Worm (Caenorhabditis elegans) whole organism, young adult: ENCODE results near the gene znf-782.

Source experiments
- B0261.1 ChIP-seq: sonication (generic microtip); optimal IDR thresholded peaks from 2 replicates; lab custom pipeline; 2016; ENCODE audit warnings: mild to moderate bottlenecking, missing genetic modification characterization, moderate library complexity, missing compliant biosample characterization
- D2030.7 ChIP-seq: fragments of 200-800 bp; sonication (Bioruptor generic); IDR thresholded peaks from 2 replicates; pipeline ENCODE4 v1.3.6; 2022; ENCODE audit warnings: missing genetic modification reagents, missing genetic modification characterization, missing compliant biosample characterization
- F23B12.7 ChIP-seq: sonication (generic microtip); optimal IDR thresholded peaks from 2 replicates; lab custom pipeline; 2017; ENCODE audit warnings: missing genetic modification characterization, mild to moderate bottlenecking, missing compliant biosample characterization, antibody characterized with exemption, moderate library complexity; ENCODE audit not compliant: insufficient read depth
- F37B4.10 ChIP-seq: fragments of 200-800 bp; sonication (Bioruptor generic); IDR thresholded peaks from 2 replicates; pipeline ENCODE4 v1.3.6; 2022; ENCODE audit warnings: missing genetic modification characterization, missing compliant biosample characterization
- F49E8.2 ChIP-seq: sonication (generic microtip); optimal IDR thresholded peaks from 3 replicates; lab custom pipeline; 2017; ENCODE audit warnings: missing genetic modification characterization, mild to moderate bottlenecking, missing compliant biosample characterization, antibody characterized with exemption, moderate library complexity; ENCODE audit not compliant: insufficient read depth
- K12H6.12 ChIP-seq: fragments of 200-800 bp; sonication (Bioruptor generic); optimal IDR thresholded peaks from 2 replicates; lab custom pipeline; 2018; ENCODE audit warnings: mild to moderate bottlenecking, missing genetic modification characterization, missing compliant biosample characterization
- T07F8.4 ChIP-seq: sonication (generic microtip); optimal IDR thresholded peaks from 2 replicates; lab custom pipeline; 2016; ENCODE audit warnings: mild to moderate bottlenecking, missing genetic modification characterization, moderate library complexity, missing compliant biosample characterization
- Y95B8A.8 ChIP-seq: fragments of 200-800 bp; sonication (Bioruptor generic); IDR thresholded peaks from 2 replicates; pipeline ENCODE4 v1.3.6; 2022; ENCODE audit warnings: missing genetic modification reagents, missing genetic modification characterization, missing compliant biosample characterization
- ZK185.1 ChIP-seq: sonication (generic microtip); optimal IDR thresholded peaks from 2 replicates; lab custom pipeline; 2016; ENCODE audit warnings: mild to moderate bottlenecking, missing genetic modification characterization, missing compliant biosample characterization; ENCODE audit not compliant: poor library complexity, severe bottlenecking
- atf-7 ChIP-seq: sonication (generic microtip); optimal IDR thresholded peaks from 2 replicates; lab custom pipeline; 2017; ENCODE audit warnings: mild to moderate bottlenecking, missing genetic modification characterization, missing compliant biosample characterization
- attf-3 ChIP-seq: fragments of 200-800 bp; sonication (Bioruptor generic); conservative IDR thresholded peaks from 2 replicates; pipeline ENCODE4 v1.3.6; 2022; ENCODE audit warnings: missing genetic modification reagents, missing genetic modification characterization, missing compliant biosample characterization
- attf-5 ChIP-seq: fragments of 200-800 bp; sonication (Bioruptor generic); optimal IDR thresholded peaks from 2 replicates; lab custom pipeline; 2018; ENCODE audit warnings: mild to moderate bottlenecking, missing genetic modification characterization, missing compliant biosample characterization
- cebp-1 ChIP-seq, 2 experiments: fragments of 200-800 bp in 1 of 2; sonication (Bioruptor generic) in 1 of 2; sonication (generic microtip) in 1 of 2; IDR thresholded peaks in 1 of 2; optimal IDR thresholded peaks in 1 of 2; 2 replicates each; pipeline versions ENCODE4 v1.3.6 to Lab custom; 2017 to 2022; ENCODE audit warnings: missing compliant biosample characterization in 2 of 2, missing genetic modification characterization in 2 of 2, mild to moderate bottlenecking in 1 of 2, missing genetic modification reagents in 1 of 2, moderate library complexity in 1 of 2
- ceh-91 ChIP-seq: fragments of 200-800 bp; sonication (Bioruptor generic); IDR thresholded peaks from 2 replicates; pipeline ENCODE4 v1.3.6; 2022; ENCODE audit warnings: missing genetic modification reagents, missing genetic modification characterization, missing compliant biosample characterization
- dox-1 ChIP-seq: fragments of 200-800 bp; sonication (Bioruptor generic); IDR thresholded peaks from 2 replicates; pipeline ENCODE4 v1.3.6; 2022; ENCODE audit warnings: missing genetic modification reagents, missing genetic modification characterization, missing compliant biosample characterization
- dpl-1 ChIP-seq: fragments of 150-350 bp; optimal IDR thresholded peaks from 2 replicates; lab custom pipeline; 2014; ENCODE audit warnings: missing biosample characterization, missing genetic modification reagents, missing genetic modification characterization
- egl-18 ChIP-seq: fragments of 200-800 bp; sonication (Bioruptor generic); IDR thresholded peaks from 2 replicates; pipeline ENCODE4 v1.3.6; 2022; ENCODE audit warnings: missing genetic modification reagents, missing genetic modification characterization, missing compliant biosample characterization
- egrh-3 ChIP-seq: fragments of 200-800 bp; sonication (Bioruptor generic); IDR thresholded peaks from 2 replicates; pipeline ENCODE4 v1.3.6; 2022; ENCODE audit warnings: missing genetic modification reagents, missing genetic modification characterization, missing compliant biosample characterization
- hlh-12 ChIP-seq: sonication (generic microtip); optimal IDR thresholded peaks from 2 replicates; lab custom pipeline; 2016; ENCODE audit warnings: missing genetic modification characterization, missing compliant biosample characterization
- hmg-20 ChIP-seq: fragments of 200-800 bp; sonication (Bioruptor generic); IDR thresholded peaks from 2 replicates; pipeline ENCODE4 v1.3.6; 2022; ENCODE audit warnings: missing genetic modification reagents, missing genetic modification characterization, missing compliant biosample characterization
- hrde-1 ChIP-seq: sonication (generic microtip); optimal IDR thresholded peaks from 2 replicates; lab custom pipeline; 2016; ENCODE audit warnings: missing genetic modification characterization, mild to moderate bottlenecking, missing compliant biosample characterization, moderate library complexity, missing genotype, missing genetic modification reagents, borderline replicate concordance
- let-607 ChIP-seq, 2 experiments: fragments of 200-800 bp in 1 of 2; sonication (Bioruptor generic) in 1 of 2; sonication (generic microtip) in 1 of 2; optimal IDR thresholded peaks; 2 replicates each; lab custom pipeline; 2016 to 2018; ENCODE audit warnings: mild to moderate bottlenecking in 2 of 2, missing compliant biosample characterization in 2 of 2, missing genetic modification characterization in 2 of 2, moderate library complexity in 2 of 2, missing genotype in 1 of 2
- lin-35 ChIP-seq, 3 experiments: fragments of 150-350 bp in 2 of 3; sonication (generic microtip) in 1 of 3; optimal IDR thresholded peaks; 2 replicates each; lab custom pipeline; 2014 to 2018; ENCODE audit warnings: missing biosample characterization in 3 of 3, missing genetic modification characterization in 3 of 3, missing genetic modification reagents in 3 of 3
- lsy-27 ChIP-seq: sonication (generic microtip); optimal IDR thresholded peaks from 2 replicates; lab custom pipeline; 2017; ENCODE audit warnings: missing genetic modification characterization, mild to moderate bottlenecking, missing compliant biosample characterization, antibody characterized with exemption, missing genotype, borderline replicate concordance; ENCODE audit not compliant: insufficient read depth
- madf-8 ChIP-seq: fragments of 200-800 bp; sonication (Bioruptor generic); conservative IDR thresholded peaks from 2 replicates; pipeline ENCODE4 v1.3.6; 2022; ENCODE audit warnings: missing genetic modification reagents, missing genetic modification characterization, missing compliant biosample characterization
- mcd-1 ChIP-seq: fragments of 200-800 bp; sonication (Bioruptor generic); IDR thresholded peaks from 2 replicates; pipeline ENCODE4 v1.3.6; 2022; ENCODE audit warnings: missing genetic modification reagents, missing genetic modification characterization, missing compliant biosample characterization
- mxl-1 ChIP-seq: sonication (generic microtip); optimal IDR thresholded peaks from 2 replicates; lab custom pipeline; 2016; ENCODE audit warnings: missing genetic modification characterization, missing compliant biosample characterization
- nfya-2 ChIP-seq: fragments of 200-800 bp; sonication (Bioruptor generic); IDR thresholded peaks from 2 replicates; pipeline ENCODE4 v1.3.6; 2022; ENCODE audit warnings: missing genetic modification reagents, missing genetic modification characterization, missing compliant biosample characterization
- nfyb-1 ChIP-seq: fragments of 200-800 bp; sonication (Bioruptor generic); IDR thresholded peaks from 2 replicates; pipeline ENCODE4 v1.3.6; 2022; ENCODE audit warnings: missing genetic modification reagents, missing genetic modification characterization, missing compliant biosample characterization
- pbrm-1 ChIP-seq: fragments of 200-800 bp; sonication (Bioruptor generic); IDR thresholded peaks from 2 replicates; pipeline ENCODE4 v1.3.6; 2022; ENCODE audit warnings: missing genetic modification reagents, missing genetic modification characterization, missing compliant biosample characterization
- pha-4 ChIP-seq: fragments of 150-350 bp; sonication (generic microtip); optimal IDR thresholded peaks from 2 replicates; lab custom pipeline; 2014; ENCODE audit warnings: missing biosample characterization, missing genetic modification reagents, missing genetic modification characterization
- rcor-1 ChIP-seq: fragments of 200-800 bp; sonication (Bioruptor generic); IDR thresholded peaks from 2 replicates; pipeline ENCODE4 v1.3.6; 2022; ENCODE audit warnings: missing genetic modification reagents, missing genetic modification characterization, missing compliant biosample characterization
- repo-1 ChIP-seq: sonication (generic microtip); optimal IDR thresholded peaks from 2 replicates; lab custom pipeline; 2017; ENCODE audit warnings: mild to moderate bottlenecking, missing genetic modification characterization, missing compliant biosample characterization
- rpc-1 ChIP-seq, 2 experiments: fragments of 150-350 bp in 1 of 2; sonication (generic microtip) in 1 of 2; optimal IDR thresholded peaks; 2 replicates each; lab custom pipeline; 2014 to 2018; ENCODE audit warnings: missing biosample characterization in 1 of 2, missing genetic modification characterization in 1 of 2, missing genetic modification reagents in 1 of 2, missing genotype in 1 of 2
- sea-2 ChIP-seq: fragments of 200-800 bp; sonication (Bioruptor generic); IDR thresholded peaks from 2 replicates; pipeline ENCODE4 v1.3.6; 2022; ENCODE audit warnings: missing genetic modification characterization, missing compliant biosample characterization
- tbp1 ChIP-seq: fragments of 200-800 bp; sonication (Bioruptor generic); optimal IDR thresholded peaks from 2 replicates; lab custom pipeline; 2018; ENCODE audit warnings: mild to moderate bottlenecking, missing genetic modification characterization, missing compliant biosample characterization
- zfh-2 ChIP-seq: fragments of 200-800 bp; sonication (Bioruptor generic); conservative IDR thresholded peaks from 2 replicates; pipeline ENCODE4 v1.3.6; 2022; ENCODE audit warnings: missing genetic modification reagents, missing genetic modification characterization, missing compliant biosample characterization
- ztf-18 ChIP-seq: sonication (generic microtip); optimal IDR thresholded peaks from 2 replicates; lab custom pipeline; 2016; ENCODE audit warnings: missing genotype, mild to moderate bottlenecking, missing genetic modification characterization, missing compliant biosample characterization

znf-782 gene

DNA sequence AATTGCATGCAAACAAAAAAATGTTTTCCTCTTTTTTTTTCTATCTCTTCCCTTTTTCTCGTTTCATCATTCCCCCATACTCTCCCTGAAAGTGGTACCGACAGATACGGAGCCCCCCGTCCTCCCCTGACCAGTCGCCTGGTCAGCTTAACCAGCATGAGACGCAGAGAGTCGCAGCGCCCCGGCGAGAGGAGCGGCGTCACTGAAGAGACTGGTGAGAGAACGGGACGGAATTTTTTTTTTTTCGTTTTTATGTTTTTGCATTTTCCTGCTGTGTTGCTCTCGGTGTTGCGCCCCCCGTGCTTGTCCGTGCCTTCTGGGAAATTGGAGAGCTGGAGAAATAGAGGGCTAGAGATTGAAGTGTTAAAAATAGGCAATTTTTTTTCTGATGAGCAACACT lies 3.1 kb upstream of the znf-782 start (continued):
- TF ChIP-seq mxl-1: no peak
- TF ChIP-seq mcd-1 (GFP tag; lab: Robert Waterston, UW): peak; percentile 66
- TF ChIP-seq attf-5 (GFP tag; lab: Kevin White, UChicago): peak; percentile 32
- TF ChIP-seq cebp-1 (GFP tag; IDR thresholded peaks at IDR 0.05; lab: Robert Waterston, UW): no peak
- TF ChIP-seq cebp-1 (tag; optimal IDR thresholded peaks at IDR 0.05; lab: Kevin White, UChicago): peak; percentile 72
- peak; percentile 80; the same call in 1 of the 2 replicates for TF ChIP-seq pbrm-1 (GFP tag; lab: Robert Waterston, UW)
- no peak for TF ChIP-seq T07F8.4 (tag; lab: Kevin White, UChicago)
- TF ChIP-seq zfh-2 (GFP tag; lab: Robert Waterston, UW): peak; percentile 99
- TF ChIP-seq dox-1 (GFP tag; lab: Robert Waterston, UW): peak; percentile 58
- no peak for TF ChIP-seq D2030.7 (GFP tag; lab: Robert Waterston, UW)
- TF ChIP-seq lin-35 (GFP tag; optimal IDR thresholded peaks at IDR 0.05; lab: Kevin White, UChicago): peak in 1 of 3 experiments; percentile 54
- TF ChIP-seq madf-8: no peak
- TF ChIP-seq F23B12.7 (tag; lab: Kevin White, UChicago): peak; percentile 40
- TF ChIP-seq nfyb-1: 0 out of 2 replicates have a peak, but pooled peaks have one; percentile 28

ce11 chrIV:1068730-1069244 lies 1.5 kb upstream of the znf-782 start:
- TF ChIP-seq F37B4.10 (GFP tag; lab: Robert Waterston, UW) (0 out of 2 replicates have a peak, but pooled peaks have one; percentile 15), zfh-2 (GFP tag; lab: Robert Waterston, UW) (peak; percentile 89), egrh-3 (peak; percentile 80; the same call in 1 of the 2 replicates), Y95B8A.8 (no peak), rcor-1 (GFP tag; lab: Robert Waterston, UW) (no peak), ceh-91 (no peak)
- TF ChIP-seq, all 124 proteins: peak for 3

DNA sequence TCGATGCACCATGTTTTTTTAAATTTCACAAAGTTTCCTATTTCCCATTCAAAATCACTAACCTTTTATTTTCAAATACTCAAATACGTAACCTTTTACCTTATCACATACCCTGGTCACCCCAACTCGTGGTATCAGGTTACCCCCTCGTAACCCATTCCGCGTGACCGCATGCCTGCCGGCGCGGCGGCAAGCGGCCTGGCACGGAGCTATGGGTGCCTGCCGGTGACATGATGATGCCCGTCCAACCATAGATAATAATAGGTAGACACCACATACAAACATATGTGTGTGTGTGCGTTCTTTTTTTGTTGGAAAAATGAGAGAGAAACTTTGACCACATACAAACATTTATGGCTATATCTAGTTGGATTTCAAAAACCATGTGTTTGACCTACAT lies 1.8 kb downstream of the znf-782 start:
- TF ChIP-seq atf-7 (tag; lab: Kevin White, UChicago) (no peak), egl-18 (GFP tag; lab: Robert Waterston, UW) (no peak), repo-1 (tag; lab: Kevin White, UChicago) (no peak), F49E8.2 (tag; lab: Kevin White, UChicago) (no peak), zfh-2 (GFP tag; lab: Robert Waterston, UW) (peak; percentile 71), sea-2 (no peak), pha-4 (no peak)

DNA sequence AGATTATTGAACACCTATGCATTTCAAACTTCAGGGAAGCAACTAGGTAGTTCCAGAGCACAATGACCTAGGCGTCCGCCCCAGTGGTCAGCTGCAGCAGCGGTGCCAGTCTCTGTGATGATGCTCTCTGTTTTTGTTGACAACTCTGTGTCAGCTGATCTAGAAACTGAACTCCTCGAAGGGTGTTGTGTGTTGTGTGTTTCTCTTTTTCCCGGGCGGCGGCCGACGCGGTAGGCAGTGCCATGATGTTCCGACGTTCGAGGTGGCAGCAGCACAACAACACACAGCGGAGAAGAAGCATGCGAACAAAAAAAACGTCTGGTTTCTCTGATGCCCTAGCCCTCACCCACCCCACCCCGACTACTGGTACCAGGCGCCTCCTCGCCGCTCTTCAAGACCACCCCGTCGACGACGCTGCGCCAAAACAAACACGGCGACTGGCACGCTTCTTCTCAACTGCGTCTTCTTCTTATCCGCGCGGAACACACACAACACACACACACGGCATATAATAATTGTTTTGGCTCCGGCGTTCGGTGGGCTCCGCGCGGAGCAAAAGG lies 3.0 kb downstream of the znf-782 start:
- TF ChIP-seq hmg-20: no peak
- peak; percentile 89 for TF ChIP-seq zfh-2 (GFP tag; lab: Robert Waterston, UW)
- no peak for TF ChIP-seq K12H6.12 (tag; lab: Kevin White, UChicago)
- TF ChIP-seq egrh-3: 0 out of 2 replicates have a peak, but pooled peaks have one; percentile 54
- no peak for TF ChIP-seq lsy-27 (tag; lab: Kevin White, UChicago)

ce11 chrIV:1063058-1063457 lies 4.3 kb downstream of the znf-782 start:
- no peak for TF ChIP-seq madf-8
- peak; percentile 51 for TF ChIP-seq B0261.1 (tag; lab: Kevin White, UChicago)
- no peak for TF ChIP-seq nfya-2 (GFP tag; lab: Robert Waterston, UW)
- TF ChIP-seq hrde-1: no peak
- TF ChIP-seq hlh-12 (tag; lab: Kevin White, UChicago): no peak
- TF ChIP-seq attf-3 (GFP tag; lab: Robert Waterston, UW): peak; percentile 24; the same call in 1 of the 2 replicates
- no peak for TF ChIP-seq ztf-18 (tag; lab: Kevin White, UChicago)
- no peak for TF ChIP-seq hmg-20
- TF ChIP-seq F37B4.10 (GFP tag; lab: Robert Waterston, UW): no peak
- TF ChIP-seq let-607 (tag; optimal IDR thresholded peaks at IDR 0.05; lab: Kevin White, UChicago): no peak
- no peak for TF ChIP-seq ZK185.1
- TF ChIP-seq rpc-1 (optimal IDR thresholded peaks at IDR 0.05; lab: Kevin White, UChicago): peak; percentile 21
- peak; percentile 62 for TF ChIP-seq rpc-1 (tag; optimal IDR thresholded peaks at IDR 0.05; lab: Kevin White, UChicago)
- TF ChIP-seq dpl-1 (GFP tag; lab: Kevin White, UChicago): no peak
- TF ChIP-seq tbp1 (GFP tag; lab: Kevin White, UChicago): peak; percentile 76
